Worm (Caenorhabditis elegans): ENCODE data around the gene M01H9.3.
A peak's percentile ranks its signal among the peaks of the same experiment; 100 is the strongest.

DNA sequence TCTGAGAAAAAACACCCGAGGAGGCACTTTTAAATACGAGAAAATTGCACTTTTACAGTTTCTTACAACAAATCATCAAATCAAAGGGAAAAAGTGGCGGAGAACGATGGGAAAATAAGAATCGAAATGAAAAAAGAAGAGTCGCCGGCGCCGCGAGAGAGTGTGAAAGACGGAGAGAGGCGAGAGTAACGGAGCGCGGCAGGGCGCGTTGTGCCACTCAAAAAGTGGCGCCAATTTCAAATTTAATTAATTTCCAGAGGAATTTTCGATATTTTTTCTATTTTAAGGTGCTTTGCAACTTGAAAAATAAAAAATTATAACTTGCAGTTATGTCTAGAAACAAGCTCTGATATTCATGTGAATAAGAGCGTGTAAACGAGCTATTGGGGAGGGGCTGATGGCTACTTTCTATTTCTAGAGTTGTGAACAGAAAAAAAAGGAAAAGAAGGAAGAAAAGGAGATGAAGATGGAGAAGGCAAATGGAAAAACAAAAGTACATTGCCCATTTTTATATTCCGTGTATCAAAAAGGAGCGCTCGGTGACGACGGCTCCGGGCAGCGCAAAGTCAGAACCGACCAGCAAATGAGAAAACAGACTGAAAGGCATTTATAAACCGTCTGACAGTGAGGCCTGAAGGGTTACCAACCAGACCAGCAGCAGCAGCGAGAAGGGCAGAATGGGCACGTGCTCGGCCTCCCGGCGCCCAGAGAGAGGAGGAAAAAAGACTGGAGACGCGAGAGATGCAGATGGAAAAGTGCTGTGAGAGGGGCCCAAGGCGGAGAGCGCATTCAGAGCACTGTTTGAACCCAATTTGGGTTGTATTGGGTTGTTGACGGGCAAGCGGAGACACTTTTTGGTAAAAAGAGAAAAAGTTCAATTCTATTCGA lies 5.7 kb downstream of the M01H9.3 start:
- TF ChIP-seq W03F9.2 (tag; optimal IDR thresholded peaks at IDR 0.05) (peak; percentile 4), dao-5 (tag; optimal IDR thresholded peaks at IDR 0.05) (no peak)

Data from whole organism, L4/young adult.